Fruit fly (Drosophila melanogaster): ENCODE measurements around the gene CG32110.
A peak's percentile ranks its signal among the peaks of the same experiment; 100 is the strongest.

CG32110 gene

DNA sequence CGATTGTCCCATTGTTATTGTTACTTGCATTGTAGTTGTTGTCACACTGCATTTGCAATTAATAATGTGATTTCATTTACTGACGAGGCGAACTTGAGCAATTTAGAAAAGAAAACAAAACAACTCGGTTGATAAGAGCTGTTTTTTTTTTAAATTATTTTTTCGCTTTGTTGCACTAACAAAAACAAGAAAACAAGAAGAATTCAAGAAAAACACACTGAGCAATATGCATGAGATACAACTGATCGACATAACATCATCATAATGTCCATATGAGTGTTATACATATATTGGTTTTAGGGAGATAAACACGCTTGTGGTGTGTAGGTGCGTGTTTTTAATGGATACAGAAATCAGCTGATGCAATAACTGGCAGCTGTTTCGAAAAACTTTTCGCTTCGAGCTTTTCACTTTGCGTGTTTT, 6.1 kb upstream of the CG32110 start (continued):
- TF ChIP-seq exex (tag; optimal IDR thresholded peaks at IDR 0.05) (no peak), Hr78 (GFP tag; optimal IDR thresholded peaks at IDR 0.05) (no peak), CG1233 (GFP tag; optimal IDR thresholded peaks at IDR 0.05) (peak; percentile 16), jumu (GFP tag; optimal IDR thresholded peaks at IDR 0.05) (no peak), CG13624 (GFP tag; optimal IDR thresholded peaks at IDR 0.05) (peak; percentile 14), CG1647 (GFP tag; optimal IDR thresholded peaks at IDR 0.05) (no peak), sens (GFP tag) (peak; percentile 88), CG15269 (tag; optimal IDR thresholded peaks at IDR 0.05) (peak; percentile 9), dmrt99B (tag; optimal IDR thresholded peaks at IDR 0.05) (peak; percentile 9), Hr3 (GFP tag; optimal IDR thresholded peaks at IDR 0.05) (no peak), CrebB (tag; optimal IDR thresholded peaks at IDR 0.05) (peak; percentile 3), HLH3B (GFP tag; IDR thresholded peaks at IDR 0.05) (peak; percentile 43; the same call in 1 of the 2 replicates), ewg (GFP tag; optimal IDR thresholded peaks at IDR 0.05) (no peak), stwl (tag; optimal IDR thresholded peaks at IDR 0.05) (no peak), al (GFP tag; IDR thresholded peaks at IDR 0.05) (no peak), tgo (GFP tag; IDR thresholded peaks at IDR 0.05) (no peak), pzg (GFP tag; optimal IDR thresholded peaks at IDR 0.05) (no peak), scrt (GFP tag; optimal IDR thresholded peaks at IDR 0.05) (peak; percentile 11), CG6254 (GFP tag; optimal IDR thresholded peaks at IDR 0.05) (no peak), dati (GFP tag; IDR thresholded peaks at IDR 0.05) (no peak), tna (GFP tag; IDR thresholded peaks at IDR 0.05; ENCODE audit: partially characterized antibody) (no peak), dm (GFP tag; optimal IDR thresholded peaks at IDR 0.05) (no peak), Chrac-16 (GFP tag; optimal IDR thresholded peaks at IDR 0.05) (no peak), CG11093 (GFP tag; IDR thresholded peaks at IDR 0.05) (peak; percentile 37; the same call in 1 of the 3 replicates), NC2α (GFP tag; optimal IDR thresholded peaks at IDR 0.05) (no peak), CG10274 (GFP tag; optimal IDR thresholded peaks at IDR 0.05) (no peak), CG15514 (GFP tag; optimal IDR thresholded peaks at IDR 0.05) (peak; percentile 5), CG12299 (tag; optimal IDR thresholded peaks at IDR 0.05) (peak; percentile 55), Hmr (GFP tag; optimal IDR thresholded peaks at IDR 0.05) (peak; percentile 6), CG4360 (GFP tag; IDR thresholded peaks at IDR 0.05) (0 out of 2 replicates have a peak, but pooled peaks have one; percentile 37), ro (GFP tag; IDR thresholded peaks at IDR 0.05) (no peak), Asciz (GFP tag; optimal IDR thresholded peaks at IDR 0.05) (peak; percentile 45), Trl (optimal IDR thresholded peaks at IDR 0.05) (no peak), Trl (GFP tag; optimal IDR thresholded peaks at IDR 0.05) (no peak), CG14441 (GFP tag; IDR thresholded peaks at IDR 0.05) (no peak), CG10543 (GFP tag; optimal IDR thresholded peaks at IDR 0.05) (peak; percentile 28), nmo (GFP tag; optimal IDR thresholded peaks at IDR 0.05) (no peak), CG8290 (GFP tag; optimal IDR thresholded peaks at IDR 0.05) (no peak), CG8290 (tag; optimal IDR thresholded peaks at IDR 0.05) (peak in 1 of 2 experiments; percentile 67), Sox102F (GFP tag; optimal IDR thresholded peaks at IDR 0.05) (peak; percentile 9), sob (GFP tag; IDR thresholded peaks at IDR 0.05) (peak; percentile 26; the same call in 1 of the 2 replicates), CG9215 (GFP tag; IDR thresholded peaks at IDR 0.05) (no peak), Bgb (GFP tag; IDR thresholded peaks at IDR 0.05; ENCODE audit: partially characterized antibody) (no peak), CG18599 (GFP tag; optimal IDR thresholded peaks at IDR 0.05) (peak; percentile 35), Max (GFP tag; optimal IDR thresholded peaks at IDR 0.05) (no peak), CG17359 (tag; optimal IDR thresholded peaks at IDR 0.05) (peak; percentile 6), Gug (GFP tag; IDR thresholded peaks at IDR 0.05) (no peak), Atf-2 (GFP tag; optimal IDR thresholded peaks at IDR 0.05) (no peak), D19B (GFP tag; optimal IDR thresholded peaks at IDR 0.05) (no peak), CG18011 (GFP tag; optimal IDR thresholded peaks at IDR 0.05) (no peak), CG12071 (GFP tag; optimal IDR thresholded peaks at IDR 0.05) (peak; percentile 2)

All from whole organism, embryonic.